Worm (Caenorhabditis elegans) whole organism, mixed stage, embryonic: ENCODE data around the gene srxa-19.

Experiments used
- M03D4.4 ChIP-seq: sonication (generic microtip); optimal IDR thresholded peaks from 2 replicates; lab custom pipeline; 2017; ENCODE audit warnings: mild to moderate bottlenecking, missing genetic modification characterization, missing compliant biosample characterization
- bed-3 ChIP-seq: fragments of 200-800 bp; sonication (Bioruptor generic); optimal IDR thresholded peaks from 3 replicates; lab custom pipeline; 2018; ENCODE audit warnings: mild to moderate bottlenecking, missing genetic modification characterization, moderate library complexity, missing compliant biosample characterization
- blmp-1 ChIP-seq: fragments of 150-350 bp; optimal IDR thresholded peaks from 2 replicates; lab custom pipeline; 2014; ENCODE audit warnings: missing biosample characterization, missing genetic modification characterization
- ceh-39 ChIP-seq: fragments of 150-350 bp; optimal IDR thresholded peaks from 2 replicates; lab custom pipeline; 2014; ENCODE audit warnings: missing biosample characterization, missing genetic modification characterization
- ceh-83 ChIP-seq: fragments of 200-800 bp; sonication (Bioruptor generic); optimal IDR thresholded peaks from 2 replicates; lab custom pipeline; 2018; ENCODE audit warnings: mild to moderate bottlenecking, missing genetic modification characterization, missing compliant biosample characterization
- ces-1 ChIP-seq: fragments of 150-350 bp; optimal IDR thresholded peaks from 2 replicates; lab custom pipeline; 2014; ENCODE audit warnings: missing biosample characterization, missing genetic modification reagents, missing genetic modification characterization
- cnd-1 ChIP-seq: fragments of 200-800 bp; sonication (Bioruptor generic); optimal IDR thresholded peaks from 2 replicates; lab custom pipeline; 2018; ENCODE audit warnings: mild to moderate bottlenecking, missing genetic modification characterization, missing compliant biosample characterization
- drap-1 ChIP-seq: fragments of 200-800 bp; sonication (Bioruptor generic); optimal IDR thresholded peaks from 3 replicates; lab custom pipeline; 2018; ENCODE audit warnings: mild to moderate bottlenecking, missing genetic modification characterization, missing compliant biosample characterization
- elt-1 ChIP-seq: sonication (generic microtip); optimal IDR thresholded peaks from 2 replicates; lab custom pipeline; 2017; ENCODE audit warnings: missing genetic modification characterization, mild to moderate bottlenecking, missing compliant biosample characterization, antibody characterized with exemption, moderate library complexity, borderline replicate concordance; ENCODE audit not compliant: insufficient read depth
- elt-3 ChIP-seq: fragments of 150-350 bp; optimal IDR thresholded peaks from 2 replicates; lab custom pipeline; 2014; ENCODE audit warnings: missing biosample characterization, missing genetic modification characterization
- flh-1 ChIP-seq: fragments of 200-800 bp; sonication (Bioruptor generic); optimal IDR thresholded peaks from 2 replicates; lab custom pipeline; 2018; ENCODE audit warnings: mild to moderate bottlenecking, missing genetic modification characterization, moderate library complexity, missing compliant biosample characterization
- ham-2 ChIP-seq: fragments of 200-800 bp; sonication (Bioruptor generic); optimal IDR thresholded peaks from 2 replicates; lab custom pipeline; 2018; ENCODE audit warnings: mild to moderate bottlenecking, missing genetic modification characterization, missing compliant biosample characterization
- hlh-1 ChIP-seq: fragments of 150-350 bp; optimal IDR thresholded peaks from 2 replicates; lab custom pipeline; 2014; ENCODE audit warnings: missing biosample characterization, missing genetic modification reagents, missing genetic modification characterization
- lin-13 ChIP-seq: fragments of 150-350 bp; optimal IDR thresholded peaks from 2 replicates; lab custom pipeline; 2014; ENCODE audit warnings: missing biosample characterization, missing genetic modification characterization
- lin-32 ChIP-seq: fragments of 200-800 bp; sonication (Bioruptor generic); optimal IDR thresholded peaks from 2 replicates; lab custom pipeline; 2018; ENCODE audit warnings: mild to moderate bottlenecking, missing genetic modification characterization, missing compliant biosample characterization
- lsy-2 ChIP-seq: fragments of 150-350 bp; optimal IDR thresholded peaks from 2 replicates; lab custom pipeline; 2014; ENCODE audit warnings: missing biosample characterization, missing genetic modification characterization
- mab-5 ChIP-seq: fragments of 150-350 bp; optimal IDR thresholded peaks from 2 replicates; lab custom pipeline; 2014; ENCODE audit warnings: missing biosample characterization, missing genetic modification characterization
- mep-1 ChIP-seq: fragments of 150-350 bp; optimal IDR thresholded peaks from 2 replicates; lab custom pipeline; 2017; ENCODE audit warnings: missing biosample characterization, missing genetic modification reagents, missing genetic modification characterization, inconsistent platforms
- mls-2 ChIP-seq: sonication (generic microtip); optimal IDR thresholded peaks from 2 replicates; lab custom pipeline; 2016; ENCODE audit warnings: mild to moderate bottlenecking, missing genetic modification characterization, moderate library complexity, missing compliant biosample characterization
- nhr-12 ChIP-seq: fragments of 150-350 bp; optimal IDR thresholded peaks from 2 replicates; lab custom pipeline; 2014; ENCODE audit warnings: missing biosample characterization, missing genetic modification characterization
- nhr-2 ChIP-seq: fragments of 150-350 bp; optimal IDR thresholded peaks from 2 replicates; lab custom pipeline; 2014; ENCODE audit warnings: missing biosample characterization, missing genetic modification characterization
- nhr-237 ChIP-seq: fragments of 150-350 bp; optimal IDR thresholded peaks from 2 replicates; lab custom pipeline; 2014; ENCODE audit warnings: missing biosample characterization, missing genetic modification characterization
- nhr-28 ChIP-seq: fragments of 150-350 bp; optimal IDR thresholded peaks from 2 replicates; lab custom pipeline; 2014; ENCODE audit warnings: missing biosample characterization, missing genetic modification characterization
- nhr-76 ChIP-seq: sonication (generic microtip); optimal IDR thresholded peaks from 2 replicates; lab custom pipeline; 2017; ENCODE audit warnings: missing biosample characterization, missing genetic modification characterization
- pha-4 ChIP-seq: fragments of 150-350 bp; optimal IDR thresholded peaks from 2 replicates; lab custom pipeline; 2018; ENCODE audit warnings: missing biosample characterization, missing genetic modification reagents, missing genetic modification characterization
- sem-2 ChIP-seq: fragments of 200-800 bp; sonication (Bioruptor generic); optimal IDR thresholded peaks from 2 replicates; lab custom pipeline; 2018; ENCODE audit warnings: mild to moderate bottlenecking, missing genetic modification characterization, missing compliant biosample characterization
- tbx-8 ChIP-seq: fragments of 200-800 bp; sonication (Bioruptor generic); optimal IDR thresholded peaks from 2 replicates; lab custom pipeline; 2018; ENCODE audit warnings: mild to moderate bottlenecking, missing genetic modification characterization, moderate library complexity, missing compliant biosample characterization
- unc-39 ChIP-seq: fragments of 150-350 bp; optimal IDR thresholded peaks from 2 replicates; lab custom pipeline; 2014; ENCODE audit warnings: missing biosample characterization, missing genetic modification characterization
- unc-62 ChIP-seq: fragments of 150-350 bp; optimal IDR thresholded peaks from 2 replicates; lab custom pipeline; 2014; ENCODE audit warnings: missing biosample characterization, missing genetic modification reagents, missing genetic modification characterization
- zip-8 ChIP-seq: fragments of 150-350 bp; optimal IDR thresholded peaks from 2 replicates; lab custom pipeline; 2014; ENCODE audit warnings: missing biosample characterization, missing genetic modification characterization
- ztf-11 ChIP-seq: fragments of 150-350 bp; optimal IDR thresholded peaks from 2 replicates; lab custom pipeline; 2014; ENCODE audit warnings: missing biosample characterization, missing genetic modification characterization

srxa-19 gene

ce11 chrV:10122670-10123069 lies at the start of gene srxa-19:
srxa-19 (minus strand) TSS chrV:10122770.
- TF ChIP-seq tbx-8 (GFP tag; lab: Kevin White, UChicago) (no peak), blmp-1 (no peak), unc-62 (GFP tag; lab: Kevin White, UChicago) (no peak), hlh-1 (tag; lab: Kevin White, UChicago) (no peak), drap-1 (GFP tag; lab: Kevin White, UChicago) (no peak), sem-2 (GFP tag; lab: Kevin White, UChicago) (no peak), mab-5 (no peak), zip-8 (tag; lab: Kevin White, UChicago) (no peak), lin-32 (GFP tag; lab: Kevin White, UChicago) (no peak), elt-3 (no peak), ham-2 (GFP tag; lab: Kevin White, UChicago) (no peak), bed-3 (no peak), ces-1 (GFP tag; lab: Kevin White, UChicago) (no peak), lsy-2 (tag; lab: Kevin White, UChicago) (no peak), unc-39 (tag; lab: Kevin White, UChicago) (no peak), ceh-39 (no peak), mep-1 (tag; lab: Kevin White, UChicago) (no peak), pha-4 (tag; lab: Kevin White, UChicago) (no peak), ztf-11 (tag; lab: Kevin White, UChicago) (no peak), lin-13 (tag; lab: Kevin White, UChicago) (no peak)

- TF ChIP-seq unc-62 (GFP tag; lab: Kevin White, UChicago) (no peak), M03D4.4 (tag; lab: Kevin White, UChicago) (no peak), ceh-83 (GFP tag; lab: Kevin White, UChicago) (no peak), nhr-12 (tag; lab: Kevin White, UChicago) (no peak), flh-1 (no peak), nhr-2 (tag; lab: Kevin White, UChicago) (no peak), nhr-76 (tag; lab: Kevin White, UChicago) (no peak), hlh-1 (tag; lab: Kevin White, UChicago) (no peak), mls-2 (tag; lab: Kevin White, UChicago) (no peak), mab-5 (no peak), cnd-1 (no peak), lin-32 (GFP tag; lab: Kevin White, UChicago) (no peak), zip-8 (tag; lab: Kevin White, UChicago) (no peak), tbx-8 (GFP tag; lab: Kevin White, UChicago) (no peak)
Observed at ce11 chrV:10168870-10169269, 46.3 kb upstream of the srxa-19 start.

- TF ChIP-seq lsy-2 (tag; lab: Kevin White, UChicago) (no peak), ztf-11 (tag; lab: Kevin White, UChicago) (no peak), unc-39 (tag; lab: Kevin White, UChicago) (no peak), bed-3 (no peak), ham-2 (GFP tag; lab: Kevin White, UChicago) (no peak), elt-1 (no peak), elt-3 (no peak), nhr-237 (tag; lab: Kevin White, UChicago) (no peak), nhr-28 (tag; lab: Kevin White, UChicago) (no peak), pha-4 (tag; lab: Kevin White, UChicago) (no peak), ces-1 (GFP tag; lab: Kevin White, UChicago) (no peak), mls-2 (tag; lab: Kevin White, UChicago) (no peak), nhr-2 (tag; lab: Kevin White, UChicago) (no peak), unc-62 (GFP tag; lab: Kevin White, UChicago) (no peak), cnd-1 (no peak), sem-2 (GFP tag; lab: Kevin White, UChicago) (no peak), drap-1 (GFP tag; lab: Kevin White, UChicago) (no peak), blmp-1 (no peak)
Observed at ce11 chrV:10166368-10166767, 43.8 kb upstream of the srxa-19 start, which contains the start of gene C51E3.6. C51E3.6 (minus strand) TSS chrV:10166468.

ce11 chrV:10160954-10161353 lies 38.4 kb upstream of the srxa-19 start, which contains the start of gene C51E3.10:
C51E3.10 (minus strand) TSS chrV:10161134.
- no peak for TF ChIP-seq ces-1 (GFP tag; lab: Kevin White, UChicago)
- TF ChIP-seq unc-62 (GFP tag; lab: Kevin White, UChicago), result no peak
- TF ChIP-seq ham-2 (GFP tag; lab: Kevin White, UChicago), result no peak
- TF ChIP-seq ztf-11 (tag; lab: Kevin White, UChicago), result no peak
- no peak for TF ChIP-seq tbx-8 (GFP tag; lab: Kevin White, UChicago)
- TF ChIP-seq lsy-2 (tag; lab: Kevin White, UChicago), result no peak
- no peak for TF ChIP-seq mep-1 (tag; lab: Kevin White, UChicago)
- no peak for TF ChIP-seq zip-8 (tag; lab: Kevin White, UChicago)
